Worm (Caenorhabditis elegans) whole organism, L1 larva: ENCODE data around the gene crld-1.

Experiments
- elt-3 ChIP-seq, 6 experiments: fragments of 150-350 bp in 1 of 6; sonication (generic microtip); optimal IDR thresholded peaks; 2 replicates each; lab custom pipeline; 2017 to 2018; ENCODE audit warnings: missing biosample characterization in 6 of 6, missing genetic modification characterization in 6 of 6, inconsistent platforms in 1 of 6
- skn-1 ChIP-seq: fragments of 150-350 bp; optimal IDR thresholded peaks from 2 replicates; lab custom pipeline; 2014; ENCODE audit warnings: missing biosample characterization, missing genetic modification characterization
- unc-86 ChIP-seq: sonication (generic microtip); optimal IDR thresholded peaks from 2 replicates; lab custom pipeline; 2016; ENCODE audit warnings: missing genetic modification characterization, missing compliant biosample characterization

DNA sequence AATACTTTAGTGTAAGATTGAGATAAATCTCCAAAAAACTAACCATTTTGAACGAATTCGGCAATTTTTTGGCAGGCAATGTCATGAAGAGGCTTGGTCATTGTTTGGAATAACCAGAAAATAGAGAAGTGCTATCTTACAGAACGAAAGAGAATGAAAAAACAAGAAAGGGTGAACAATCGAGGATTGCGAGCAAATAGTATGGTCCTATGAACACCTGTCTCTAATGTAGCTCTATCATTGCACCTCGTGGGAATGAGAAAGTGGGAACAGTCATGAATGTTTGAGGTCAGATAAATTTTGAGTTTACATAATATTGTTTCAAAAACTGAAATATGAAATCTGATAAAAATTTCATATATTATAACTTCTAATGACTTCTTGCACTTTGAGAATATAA lies 43.0 kb upstream of the crld-1 start, which contains the start of gene C48D1.1:
- no peak for TF ChIP-seq elt-3 (tag; optimal IDR thresholded peaks at IDR 0.05; lab: Kevin White, UChicago)
- no peak for TF ChIP-seq skn-1
- no peak for TF ChIP-seq unc-86 (tag; lab: Kevin White, UChicago)
